In genomic region chrX:6638123-6638522, dm6 we compare ENCODE assay signal across 2 fruit fly cellular contexts.
TF ChIP-seq lines count a peak whose summit lies in the region.

No protein-coding gene starts in this region.

- TF ChIP-seq CTCF in whole organism, embryonic (GFP tag; optimal IDR thresholded peaks at IDR 0.05; lab: Kevin White, UChicago): no peak

TF ChIP-seq in whole organism, embryonic, 481 proteins besides CTCF, POLR2A, EP300 and RAD21 (continues in another document):
- TF ChIP-seq sens (GFP tag; lab: Kevin White, UChicago): peak; percentile 23
- TF ChIP-seq CG30020 (tag; optimal IDR thresholded peaks at IDR 0.05; lab: Kevin White, UChicago): no peak
- TF ChIP-seq stc (GFP tag; IDR thresholded peaks at IDR 0.05; lab: Robert Waterston, UW): 0 out of 2 replicates have a peak, but pooled peaks have one; percentile 26
- TF ChIP-seq HLH3B (GFP tag; IDR thresholded peaks at IDR 0.05; lab: Robert Waterston, UW): peak; percentile 24; the same call in 1 of the 2 replicates
- peak; percentile 37 for TF ChIP-seq CG18599 (GFP tag; optimal IDR thresholded peaks at IDR 0.05; lab: Kevin White, UChicago)
- TF ChIP-seq CG5180 (GFP tag; optimal IDR thresholded peaks at IDR 0.05; lab: Kevin White, UChicago): peak; percentile 51
- TF ChIP-seq Ets65A (GFP tag; lab: Kevin White, UChicago): peak; percentile 9
- peak; percentile 44 for TF ChIP-seq Vsx1 (GFP tag; optimal IDR thresholded peaks at IDR 0.05; lab: Kevin White, UChicago)
- peak; percentile 57 for TF ChIP-seq ATbp (GFP tag; optimal IDR thresholded peaks at IDR 0.05; lab: Kevin White, UChicago)
- TF ChIP-seq CG11398 (GFP tag; optimal IDR thresholded peaks at IDR 0.05; lab: Kevin White, UChicago): peak; percentile 1
- TF ChIP-seq Asciz (GFP tag; optimal IDR thresholded peaks at IDR 0.05; lab: Kevin White, UChicago): peak; percentile 37
- peak; percentile 7 for TF ChIP-seq unpg (GFP tag; optimal IDR thresholded peaks at IDR 0.05; lab: Kevin White, UChicago)
- TF ChIP-seq Awh (GFP tag; IDR thresholded peaks at IDR 0.05; lab: Robert Waterston, UW): 0 out of 2 replicates have a peak, but pooled peaks have one; percentile 41
- TF ChIP-seq chm (GFP tag; IDR thresholded peaks at IDR 0.05; lab: Robert Waterston, UW): peak; percentile 16; the same call in 1 of the 2 replicates
- peak; percentile 13; the same call in 1 of the 2 replicates for TF ChIP-seq CG14014 (GFP tag; IDR thresholded peaks at IDR 0.05; lab: Robert Waterston, UW)
- no peak for TF ChIP-seq kay (GFP tag; optimal IDR thresholded peaks at IDR 0.05; lab: Kevin White, UChicago)
- TF ChIP-seq lola (GFP tag; optimal IDR thresholded peaks at IDR 0.05; lab: Kevin White, UChicago): no peak
- peak in 1 of 2 experiments; percentile 9 for TF ChIP-seq Hr51 (GFP tag; optimal IDR thresholded peaks at IDR 0.05; lab: Kevin White, UChicago)
- no peak for TF ChIP-seq tx (GFP tag; optimal IDR thresholded peaks at IDR 0.05; lab: Kevin White, UChicago)
- TF ChIP-seq cas (GFP tag; IDR thresholded peaks at IDR 0.05; lab: Robert Waterston, UW): no peak
- no peak for TF ChIP-seq rib (GFP tag; IDR thresholded peaks at IDR 0.05; lab: Robert Waterston, UW)
- TF ChIP-seq CG9215 (GFP tag; IDR thresholded peaks at IDR 0.05; lab: Robert Waterston, UW): no peak
- no peak for TF ChIP-seq CG9437 (GFP tag; optimal IDR thresholded peaks at IDR 0.05; lab: Kevin White, UChicago)
- TF ChIP-seq Meics (GFP tag; optimal IDR thresholded peaks at IDR 0.05; lab: Kevin White, UChicago): peak; percentile 27
- peak; percentile 13 for TF ChIP-seq CG13424 (tag; optimal IDR thresholded peaks at IDR 0.05; lab: Kevin White, UChicago)
- TF ChIP-seq seq (GFP tag; IDR thresholded peaks at IDR 0.05; lab: Robert Waterston, UW): peak; percentile 51; the same call in 1 of the 2 replicates
- peak; percentile 15 for TF ChIP-seq CG3407 (GFP tag; optimal IDR thresholded peaks at IDR 0.05; lab: Kevin White, UChicago)
- peak; percentile 56 for TF ChIP-seq CG2678 (tag; optimal IDR thresholded peaks at IDR 0.05; lab: Kevin White, UChicago)
- TF ChIP-seq CG4707 (GFP tag; optimal IDR thresholded peaks at IDR 0.05; lab: Kevin White, UChicago): peak; percentile 5
- TF ChIP-seq run (tag; optimal IDR thresholded peaks at IDR 0.05; lab: Kevin White, UChicago): peak; percentile 31
- peak; percentile 38 for TF ChIP-seq Hmr (GFP tag; optimal IDR thresholded peaks at IDR 0.05; lab: Kevin White, UChicago)
- no peak for TF ChIP-seq row (GFP tag; IDR thresholded peaks at IDR 0.05; lab: Robert Waterston, UW)
- no peak for TF ChIP-seq Neu2 (GFP tag; optimal IDR thresholded peaks at IDR 0.05; lab: Kevin White, UChicago; ENCODE audit: borderline replicate concordance)
- peak; percentile 38 for TF ChIP-seq dmrt99B (tag; optimal IDR thresholded peaks at IDR 0.05; lab: Kevin White, UChicago)
- TF ChIP-seq Opbp (GFP tag; IDR thresholded peaks at IDR 0.05; lab: Robert Waterston, UW; ENCODE audit: partially characterized antibody): no peak
- no peak for TF ChIP-seq CG4424 (GFP tag; optimal IDR thresholded peaks at IDR 0.05; lab: Kevin White, UChicago)
- TF ChIP-seq lab (GFP tag; optimal IDR thresholded peaks at IDR 0.05; lab: Kevin White, UChicago): peak; percentile 56
- peak; percentile 12 for TF ChIP-seq gem (tag; optimal IDR thresholded peaks at IDR 0.05; lab: Kevin White, UChicago)
- peak; percentile 8 for TF ChIP-seq CG1529 (GFP tag; optimal IDR thresholded peaks at IDR 0.05; lab: Kevin White, UChicago)
- 0 out of 3 replicates have a peak, but pooled peaks have one; percentile 6 for TF ChIP-seq gce (GFP tag; IDR thresholded peaks at IDR 0.05; lab: Robert Waterston, UW)
- TF ChIP-seq CG17359 (tag; optimal IDR thresholded peaks at IDR 0.05; lab: Kevin White, UChicago): peak; percentile 47
- TF ChIP-seq H2.0 (GFP tag; IDR thresholded peaks at IDR 0.05; lab: Robert Waterston, UW): no peak
- 0 out of 3 replicates have a peak, but pooled peaks have one; percentile 34 for TF ChIP-seq Dbx (GFP tag; IDR thresholded peaks at IDR 0.05; lab: Robert Waterston, UW)
- no peak for TF ChIP-seq HLHmδ (GFP tag; optimal IDR thresholded peaks at IDR 0.05; lab: Kevin White, UChicago)

TF ChIP-seq in whole organism, prepupa, 60 proteins besides CTCF, POLR2A, EP300 and RAD21:
- TF ChIP-seq dsx (GFP tag; optimal IDR thresholded peaks at IDR 0.05; lab: Kevin White, UChicago; ENCODE audit: poor library complexity, severe bottlenecking) (no peak), CG15336 (GFP tag; IDR thresholded peaks at IDR 0.05; lab: Robert Waterston, UW) (no peak), fkh (GFP tag; optimal IDR thresholded peaks at IDR 0.05; lab: Kevin White, UChicago) (peak; percentile 75), esn (GFP tag; optimal IDR thresholded peaks at IDR 0.05; lab: Kevin White, UChicago) (no peak), vri (GFP tag; optimal IDR thresholded peaks at IDR 0.05; lab: Kevin White, UChicago) (no peak), Hr38 (GFP tag; optimal IDR thresholded peaks at IDR 0.05; lab: Kevin White, UChicago) (no peak), achi (GFP tag; optimal IDR thresholded peaks at IDR 0.05; lab: Kevin White, UChicago) (no peak), Ets21C (GFP tag; optimal IDR thresholded peaks at IDR 0.05; lab: Kevin White, UChicago) (no peak)

Comparison
In these comparisons a context has a peak if more than half of its experiments do, and no peak if none do; other contexts are left out.
1. Of the 7 proteins assayed by ChIP-seq in both whole organism, embryonic and whole organism, prepupa: peak only in whole organism, embryonic: Sox102F; only in whole organism, prepupa: none; in both: none; in neither: 6.